Fruit fly (Drosophila melanogaster): ENCODE results near the gene CG42752.

Gene CG42752

DNA sequence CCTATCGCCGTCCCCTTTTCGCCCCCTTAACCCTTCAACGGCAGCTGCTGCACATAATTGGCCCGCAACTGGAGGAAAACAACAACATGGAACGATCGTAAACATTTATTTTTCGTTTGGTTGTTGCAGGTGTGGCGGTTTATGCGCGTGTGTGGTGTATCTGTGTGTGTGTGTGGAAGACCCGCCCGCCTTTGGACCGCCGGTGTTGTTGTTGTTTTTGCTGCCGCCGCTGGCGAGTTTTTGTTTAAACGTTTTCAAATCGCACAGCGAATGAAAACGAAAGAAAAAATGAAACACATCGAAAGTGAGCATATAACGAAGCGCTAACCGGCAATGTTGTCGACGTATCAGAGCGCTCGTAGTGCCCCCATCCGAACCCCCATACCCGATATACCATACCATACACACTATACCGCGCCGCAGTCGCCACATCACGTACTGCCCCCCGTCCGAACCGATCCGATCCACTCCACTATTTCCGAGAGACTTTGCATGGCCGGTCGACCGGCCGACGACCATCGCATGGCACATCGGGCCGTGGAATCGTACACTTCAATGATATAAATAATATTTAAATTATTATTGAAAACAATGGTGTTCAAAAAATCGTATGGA lies 4.2 kb downstream of the CG42752 start (continued):
- no peak for TF ChIP-seq gfzf (GFP tag; optimal IDR thresholded peaks at IDR 0.05)
- no peak for TF ChIP-seq Hmx (GFP tag; optimal IDR thresholded peaks at IDR 0.05)
- no peak for TF ChIP-seq ab (GFP tag; optimal IDR thresholded peaks at IDR 0.05)
- TF ChIP-seq Ets65A (GFP tag): no peak
- no peak for TF ChIP-seq eve (GFP tag; optimal IDR thresholded peaks at IDR 0.05)
- no peak for TF ChIP-seq fd102C (GFP tag; optimal IDR thresholded peaks at IDR 0.05)
- TF ChIP-seq E2f1 (GFP tag; IDR thresholded peaks at IDR 0.05): no peak
- 0 out of 3 replicates have a peak, but pooled peaks have one; percentile 9 for TF ChIP-seq zen2 (GFP tag; IDR thresholded peaks at IDR 0.05; ENCODE audit: partially characterized antibody)
- no peak for TF ChIP-seq oc (tag; optimal IDR thresholded peaks at IDR 0.05)
- TF ChIP-seq Nf-YA (GFP tag; IDR thresholded peaks at IDR 0.05): peak; percentile 58
- TF ChIP-seq ttk (GFP tag; IDR thresholded peaks at IDR 0.05): no peak
- TF ChIP-seq zen (tag; optimal IDR thresholded peaks at IDR 0.05): no peak
- TF ChIP-seq Usf (GFP tag; optimal IDR thresholded peaks at IDR 0.05): no peak
- no peak for TF ChIP-seq CG7372 (GFP tag; IDR thresholded peaks at IDR 0.05)
- no peak for TF ChIP-seq CG15514 (GFP tag; optimal IDR thresholded peaks at IDR 0.05)
- no peak for TF ChIP-seq usp (GFP tag; optimal IDR thresholded peaks at IDR 0.05)
- TF ChIP-seq CG13296 (GFP tag; optimal IDR thresholded peaks at IDR 0.05): no peak
- peak; percentile 97 for TF ChIP-seq Nf-YB (GFP tag; optimal IDR thresholded peaks at IDR 0.05)
- TF ChIP-seq caup (GFP tag; optimal IDR thresholded peaks at IDR 0.05; ENCODE audit: severe bottlenecking): no peak
- no peak for TF ChIP-seq CG5245 (GFP tag; optimal IDR thresholded peaks at IDR 0.05)
- TF ChIP-seq sens-2 (GFP tag; IDR thresholded peaks at IDR 0.05): no peak
- no peak for TF ChIP-seq CG3995 (GFP tag; optimal IDR thresholded peaks at IDR 0.05)
- TF ChIP-seq eyg (GFP tag; optimal IDR thresholded peaks at IDR 0.05): no peak
- no peak for TF ChIP-seq grn (GFP tag; optimal IDR thresholded peaks at IDR 0.05)
- no peak; the same call in 1 of the 2 replicates for TF ChIP-seq CG10959 (GFP tag; IDR thresholded peaks at IDR 0.05)
- no peak for TF ChIP-seq hkb (optimal IDR thresholded peaks at IDR 0.05)
- no peak for TF ChIP-seq hkb (GFP tag; IDR thresholded peaks at IDR 0.05)
- 0 out of 2 replicates have a peak, but pooled peaks have one; percentile 18 for TF ChIP-seq Rfx (GFP tag; IDR thresholded peaks at IDR 0.05)
- TF ChIP-seq CG12104 (GFP tag; optimal IDR thresholded peaks at IDR 0.05): no peak
- TF ChIP-seq Dip3 (GFP tag; optimal IDR thresholded peaks at IDR 0.05): no peak
- no peak for TF ChIP-seq Spps (tag; optimal IDR thresholded peaks at IDR 0.05)
- TF ChIP-seq Sry-β (GFP tag; optimal IDR thresholded peaks at IDR 0.05): no peak
- TF ChIP-seq CG13894 (tag; optimal IDR thresholded peaks at IDR 0.05): peak; percentile 91
- peak; percentile 86 for TF ChIP-seq CG2199 (GFP tag; IDR thresholded peaks at IDR 0.05)
- TF ChIP-seq onecut (GFP tag; IDR thresholded peaks at IDR 0.05): no peak
- peak; percentile 69; the same call in 1 of the 3 replicates for TF ChIP-seq CG6175 (GFP tag; IDR thresholded peaks at IDR 0.05)
- TF ChIP-seq Eip74EF (GFP tag; optimal IDR thresholded peaks at IDR 0.05): no peak
- no peak for TF ChIP-seq CG11723 (GFP tag; optimal IDR thresholded peaks at IDR 0.05)
- TF ChIP-seq z (GFP tag; IDR thresholded peaks at IDR 0.05): peak; percentile 34; the same call in 1 of the 3 replicates
- TF ChIP-seq CG4360 (GFP tag; IDR thresholded peaks at IDR 0.05): peak; percentile 92
- no peak for TF ChIP-seq en (GFP tag; optimal IDR thresholded peaks at IDR 0.05)
- TF ChIP-seq ase (GFP tag; IDR thresholded peaks at IDR 0.05): no peak
- no peak for TF ChIP-seq CG1529 (GFP tag; optimal IDR thresholded peaks at IDR 0.05)
- peak; percentile 33 for TF ChIP-seq Med (GFP tag)
- peak in 1 of 2 experiments; percentile 22 for TF ChIP-seq Dfd (GFP tag; optimal IDR thresholded peaks at IDR 0.05)
- no peak for TF ChIP-seq CG2120 (GFP tag; optimal IDR thresholded peaks at IDR 0.05)
- no peak for TF ChIP-seq bsh (GFP tag; optimal IDR thresholded peaks at IDR 0.05)
- no peak for TF ChIP-seq btn (GFP tag; optimal IDR thresholded peaks at IDR 0.05)
- no peak for TF ChIP-seq CoRest (tag; optimal IDR thresholded peaks at IDR 0.05)
- no peak for TF ChIP-seq sc (optimal IDR thresholded peaks at IDR 0.05)
- no peak for TF ChIP-seq sc (GFP tag; optimal IDR thresholded peaks at IDR 0.05)

Data from whole organism, embryonic.